Worm (Caenorhabditis elegans) whole organism, L4/young adult: ENCODE measurements around the gene clec-230.

Source experiments
- W03F9.2 ChIP-seq: fragments of 150-350 bp; optimal IDR thresholded peaks from 2 replicates; lab custom pipeline; 2014; ENCODE audit warnings: missing biosample characterization, missing genetic modification characterization
- dao-5 ChIP-seq: sonication (generic microtip); optimal IDR thresholded peaks from 2 replicates; lab custom pipeline; 2016; ENCODE audit warnings: missing genotype, missing genetic modification characterization, moderate library complexity, missing compliant biosample characterization
- him-1 ChIP-seq: sonication (generic microtip); optimal IDR thresholded peaks from 2 replicates; lab custom pipeline; 2016; ENCODE audit warnings: missing genotype, missing genetic modification reagents, missing genetic modification characterization, missing compliant biosample characterization

DNA sequence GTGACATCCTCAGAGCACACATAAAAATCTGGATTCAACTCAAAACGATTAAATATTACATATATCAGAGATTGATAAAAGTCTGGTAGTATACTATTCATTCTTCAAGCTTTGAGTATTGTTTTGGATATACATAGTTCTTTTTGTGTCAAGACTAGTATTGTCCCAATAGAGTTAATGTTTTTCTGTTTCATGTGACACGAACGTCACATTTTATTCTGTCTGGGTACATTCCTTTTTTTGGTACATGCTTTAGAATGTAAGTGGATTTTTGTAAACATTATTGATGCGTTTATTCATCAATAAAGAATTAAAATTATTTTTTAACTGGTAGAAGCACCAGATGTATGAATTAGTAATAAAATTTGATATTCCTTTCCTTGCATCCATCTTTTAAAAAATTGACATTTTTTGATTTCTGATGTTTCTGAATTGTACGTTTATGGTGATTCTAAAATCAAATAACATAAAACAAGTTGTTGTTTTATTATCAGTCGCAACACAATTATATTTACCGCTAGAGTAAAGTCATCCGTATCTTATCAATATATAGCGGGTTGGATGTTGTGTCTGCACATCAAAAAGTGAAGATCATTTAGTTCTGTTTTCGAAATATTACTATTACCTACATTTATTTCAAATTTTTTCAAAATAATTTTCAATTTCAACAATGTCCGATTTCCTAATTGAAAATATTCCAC is 33.0 kb downstream of the clec-230 start, which contains the start of the genes srt-22 and nhr-246:
- TF ChIP-seq dao-5 (tag; lab: Kevin White, UChicago) (no peak), him-1 (no peak), W03F9.2 (tag; lab: Kevin White, UChicago) (no peak)
